Fruit fly (Drosophila melanogaster): ENCODE measurements around the gene CG5162.

CG5162 gene

DNA sequence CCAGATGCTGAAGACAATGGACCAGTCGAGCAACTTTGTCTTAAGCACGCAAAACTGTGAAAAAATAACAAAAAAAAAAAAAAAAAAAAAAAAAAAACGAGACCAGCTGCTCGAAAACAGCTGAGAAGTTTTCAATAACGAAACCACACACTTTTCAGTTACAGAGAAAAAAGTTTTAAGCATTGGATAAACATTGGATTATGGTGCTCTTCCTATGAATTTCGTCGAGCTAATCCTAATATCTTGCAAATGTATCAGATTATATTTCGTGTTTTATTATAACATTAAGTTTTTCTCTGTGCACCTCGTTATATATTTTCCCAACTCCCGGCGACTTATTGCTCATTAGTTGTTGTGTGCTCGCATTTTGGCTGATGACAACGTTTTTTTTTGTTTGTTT is 38.6 kb upstream of the CG5162 start (continued):
- 0 out of 2 replicates have a peak, but pooled peaks have one; percentile 35 for TF ChIP-seq ara (GFP tag; IDR thresholded peaks at IDR 0.05)
- TF ChIP-seq NC2β (GFP tag; optimal IDR thresholded peaks at IDR 0.05): peak; percentile 0
- no peak for TF ChIP-seq gt (GFP tag; IDR thresholded peaks at IDR 0.05)
- no peak for TF ChIP-seq CG14860 (GFP tag; IDR thresholded peaks at IDR 0.05; ENCODE audit: partially characterized antibody)
- TF ChIP-seq CG8388 (GFP tag; optimal IDR thresholded peaks at IDR 0.05): peak; percentile 26
- peak; percentile 32 for TF ChIP-seq tin (GFP tag; optimal IDR thresholded peaks at IDR 0.05)
- TF ChIP-seq wdn (GFP tag; IDR thresholded peaks at IDR 0.05): no peak
- TF ChIP-seq twi (tag; optimal IDR thresholded peaks at IDR 0.05): no peak
- peak; percentile 67 for TF ChIP-seq pb (GFP tag; optimal IDR thresholded peaks at IDR 0.05)
- no peak for TF ChIP-seq Hand (GFP tag; optimal IDR thresholded peaks at IDR 0.05)
- no peak for TF ChIP-seq YL-1 (GFP tag; optimal IDR thresholded peaks at IDR 0.05)
- peak; percentile 74 for TF ChIP-seq lmd (GFP tag; IDR thresholded peaks at IDR 0.05)
- no peak for TF ChIP-seq hkb (optimal IDR thresholded peaks at IDR 0.05)
- TF ChIP-seq hkb (GFP tag; IDR thresholded peaks at IDR 0.05): peak; percentile 72
- peak; percentile 49; the same call in 1 of the 2 replicates for TF ChIP-seq CG32772 (GFP tag; IDR thresholded peaks at IDR 0.05)
- TF ChIP-seq tna (GFP tag; IDR thresholded peaks at IDR 0.05; ENCODE audit: partially characterized antibody): no peak
- peak; percentile 29 for TF ChIP-seq odd (GFP tag; optimal IDR thresholded peaks at IDR 0.05)
- TF ChIP-seq CG3281 (GFP tag; optimal IDR thresholded peaks at IDR 0.05): peak; percentile 27
- no peak for TF ChIP-seq CG4328 (GFP tag; optimal IDR thresholded peaks at IDR 0.05)
- peak; percentile 7 for TF ChIP-seq gro (GFP tag; optimal IDR thresholded peaks at IDR 0.05)
- TF ChIP-seq CG16779 (GFP tag; IDR thresholded peaks at IDR 0.05): no peak
- peak; percentile 41 for TF ChIP-seq Dek (tag; optimal IDR thresholded peaks at IDR 0.05)
- peak; percentile 74 for TF ChIP-seq CG14441 (GFP tag; IDR thresholded peaks at IDR 0.05)
- TF ChIP-seq Eip74EF (GFP tag; optimal IDR thresholded peaks at IDR 0.05): no peak
- no peak for TF ChIP-seq z (GFP tag; IDR thresholded peaks at IDR 0.05)
- peak; percentile 23 for TF ChIP-seq onecut (GFP tag; IDR thresholded peaks at IDR 0.05)
- TF ChIP-seq chm (GFP tag; IDR thresholded peaks at IDR 0.05): no peak
- TF ChIP-seq dmrt99B (tag; optimal IDR thresholded peaks at IDR 0.05): peak; percentile 68
- TF ChIP-seq CG12155 (GFP tag; optimal IDR thresholded peaks at IDR 0.05): no peak
- TF ChIP-seq esg (GFP tag; conservative IDR thresholded peaks at IDR 0.05): peak; percentile 68
- peak; percentile 4 for TF ChIP-seq Bteb2 (GFP tag; optimal IDR thresholded peaks at IDR 0.05)
- no peak for TF ChIP-seq CG12236 (GFP tag; optimal IDR thresholded peaks at IDR 0.05)
- TF ChIP-seq CG10274 (GFP tag; optimal IDR thresholded peaks at IDR 0.05): no peak
- TF ChIP-seq CG12104 (GFP tag; optimal IDR thresholded peaks at IDR 0.05): no peak
- peak; percentile 30 for TF ChIP-seq CG10209 (GFP tag; optimal IDR thresholded peaks at IDR 0.05)
- TF ChIP-seq pan (optimal IDR thresholded peaks at IDR 0.05): no peak
- peak in 1 of 2 experiments; percentile 74 for TF ChIP-seq pan (GFP tag; optimal IDR thresholded peaks at IDR 0.05 in 1 of 2, IDR thresholded peaks at IDR 0.05 in 1 of 2)
- no peak for TF ChIP-seq trem (tag; optimal IDR thresholded peaks at IDR 0.05)
- TF ChIP-seq az2 (GFP tag; optimal IDR thresholded peaks at IDR 0.05): peak; percentile 11
- peak; percentile 4 for TF ChIP-seq jumu (GFP tag; optimal IDR thresholded peaks at IDR 0.05)
- no peak for TF ChIP-seq CG7271 (tag; optimal IDR thresholded peaks at IDR 0.05)
- TF ChIP-seq eve (GFP tag; optimal IDR thresholded peaks at IDR 0.05): peak in 1 of 2 experiments; percentile 47
- peak; percentile 57 for TF ChIP-seq CG13424 (tag; optimal IDR thresholded peaks at IDR 0.05)
- peak; percentile 11 for TF ChIP-seq gcm2 (GFP tag; optimal IDR thresholded peaks at IDR 0.05)
- TF ChIP-seq Myb (GFP tag; optimal IDR thresholded peaks at IDR 0.05): peak; percentile 40
- TF ChIP-seq tx (GFP tag; optimal IDR thresholded peaks at IDR 0.05): peak; percentile 6
- TF ChIP-seq fd3F (GFP tag; optimal IDR thresholded peaks at IDR 0.05): peak; percentile 10
- 0 out of 2 replicates have a peak, but pooled peaks have one; percentile 56 for TF ChIP-seq sob (GFP tag; IDR thresholded peaks at IDR 0.05)
- no peak for TF ChIP-seq CG30020 (tag; optimal IDR thresholded peaks at IDR 0.05)
- peak; percentile 54 for TF ChIP-seq ind (GFP tag; optimal IDR thresholded peaks at IDR 0.05)
- TF ChIP-seq pnt (GFP tag; optimal IDR thresholded peaks at IDR 0.05): peak; percentile 38
- no peak for TF ChIP-seq GATAe (GFP tag; conservative IDR thresholded peaks at IDR 0.05)
